Worm (Caenorhabditis elegans): Measurements from ENCODE around the gene pqn-90.
A peak's percentile ranks its signal among the peaks of the same experiment; 100 is the strongest.

The pqn-90 gene

ce11 chrIV:15259548-15259947, 31.5 kb downstream of the pqn-90 start, which contains the start of gene Y73F8A.5:
Y73F8A.5 (plus strand) TSS chrIV:15259868.
- TF ChIP-seq zag-1 (tag; optimal IDR thresholded peaks at IDR 0.05) (no peak), lin-13 (GFP tag; optimal IDR thresholded peaks at IDR 0.05) (no peak), mab-5 (tag; optimal IDR thresholded peaks at IDR 0.05) (no peak), mdl-1 (tag; optimal IDR thresholded peaks at IDR 0.05) (peak in 1 of 2 experiments; percentile 10), C34F6.9 (tag; optimal IDR thresholded peaks at IDR 0.05) (peak; percentile 78), unc-55 (GFP tag; optimal IDR thresholded peaks at IDR 0.05) (peak; percentile 83), ZK546.5 (tag; optimal IDR thresholded peaks at IDR 0.05) (no peak), F13H6.1 (tag; optimal IDR thresholded peaks at IDR 0.05) (peak; percentile 35)

- no peak for TF ChIP-seq ceh-82 (tag; optimal IDR thresholded peaks at IDR 0.05)
Measured at ce11 chrIV:15252157-15252556, 38.9 kb downstream of the pqn-90 start, which contains the start of gene srj-42. srj-42 (minus strand) TSS chrIV:15252257.

- no peak for TF ChIP-seq nhr-21 (tag; optimal IDR thresholded peaks at IDR 0.05)
- TF ChIP-seq elt-3 (tag; optimal IDR thresholded peaks at IDR 0.05) = no peak
- TF ChIP-seq nhr-77 (tag; optimal IDR thresholded peaks at IDR 0.05) = no peak
- TF ChIP-seq ama-1 (optimal IDR thresholded peaks at IDR 0.05) = no peak
- no peak for TF ChIP-seq unc-55 (GFP tag; optimal IDR thresholded peaks at IDR 0.05)
- no peak for TF ChIP-seq alr-1 (tag; optimal IDR thresholded peaks at IDR 0.05)
- no peak for TF ChIP-seq R02D3.7 (tag; optimal IDR thresholded peaks at IDR 0.05)
- no peak for TF ChIP-seq ceh-82 (tag; optimal IDR thresholded peaks at IDR 0.05)
- TF ChIP-seq ceh-16 (tag; optimal IDR thresholded peaks at IDR 0.05) = no peak
Measured at ce11 chrIV:15251075-15251474, 40.0 kb downstream of the pqn-90 start.

ce11 chrIV:15245655-15246054, 45.4 kb downstream of the pqn-90 start, which contains the start of gene Y73F8A.36:
Y73F8A.36 (plus strand) TSS chrIV:15245955.
- no peak for TF ChIP-seq ama-1 (optimal IDR thresholded peaks at IDR 0.05)
- no peak for TF ChIP-seq nhr-21 (tag; optimal IDR thresholded peaks at IDR 0.05)
- TF ChIP-seq blmp-1 (tag; optimal IDR thresholded peaks at IDR 0.05; ENCODE audit: insufficient read depth) = no peak
- no peak for TF ChIP-seq fos-1 (tag; optimal IDR thresholded peaks at IDR 0.05)
- no peak for TF ChIP-seq skn-1 (tag; optimal IDR thresholded peaks at IDR 0.05)
- TF ChIP-seq lsy-2 (tag; optimal IDR thresholded peaks at IDR 0.05) = no peak
- TF ChIP-seq nhr-129 (tag; optimal IDR thresholded peaks at IDR 0.05) = no peak
